Worm (Caenorhabditis elegans): ENCODE data around the gene K04A8.20.

Gene K04A8.20

DNA sequence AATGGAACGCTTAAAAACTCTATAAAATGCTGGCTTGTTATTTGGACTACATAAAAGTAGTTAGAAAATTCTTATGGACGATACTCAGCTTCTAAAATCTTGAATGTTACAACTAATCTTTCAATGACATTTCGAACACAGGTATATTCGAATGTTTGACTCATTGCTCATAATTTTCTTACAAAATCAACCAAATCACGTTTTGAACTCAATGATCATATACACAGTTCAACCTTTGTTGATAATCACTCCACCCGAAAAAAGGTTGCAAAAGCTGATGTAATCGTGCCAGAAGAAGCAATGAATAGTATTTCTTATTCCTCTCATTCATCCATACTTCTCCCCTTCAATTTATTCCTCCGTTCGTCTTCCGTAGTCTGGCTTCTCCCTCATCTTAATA, at the start of gene K04A8.20:
K04A8.20 (plus strand) TSS at position 301 of the 400 bp plus-strand sequence.
- no peak for TF ChIP-seq unc-62 (GFP tag; optimal IDR thresholded peaks at IDR 0.05)

DNA sequence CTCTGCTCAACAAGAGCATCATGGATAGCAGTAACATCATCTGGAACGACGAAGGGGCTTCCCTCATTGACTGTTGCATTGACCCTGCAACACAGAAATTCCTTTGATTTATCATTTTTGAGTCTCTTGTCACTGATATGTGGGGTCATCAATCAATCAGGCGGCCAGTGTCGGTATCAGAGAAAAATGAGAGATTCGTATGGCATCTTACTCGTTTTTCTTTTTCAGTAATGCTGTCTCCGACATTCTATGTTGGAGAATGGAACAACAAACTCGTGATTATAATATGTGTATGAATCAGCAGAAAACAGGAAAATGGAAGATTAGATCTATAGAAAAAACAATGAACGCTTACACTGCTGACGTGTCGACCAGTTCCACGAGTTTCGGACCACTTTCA, 46.1 kb upstream of the K04A8.20 start:
- no peak for TF ChIP-seq unc-62 (GFP tag; optimal IDR thresholded peaks at IDR 0.05)

DNA sequence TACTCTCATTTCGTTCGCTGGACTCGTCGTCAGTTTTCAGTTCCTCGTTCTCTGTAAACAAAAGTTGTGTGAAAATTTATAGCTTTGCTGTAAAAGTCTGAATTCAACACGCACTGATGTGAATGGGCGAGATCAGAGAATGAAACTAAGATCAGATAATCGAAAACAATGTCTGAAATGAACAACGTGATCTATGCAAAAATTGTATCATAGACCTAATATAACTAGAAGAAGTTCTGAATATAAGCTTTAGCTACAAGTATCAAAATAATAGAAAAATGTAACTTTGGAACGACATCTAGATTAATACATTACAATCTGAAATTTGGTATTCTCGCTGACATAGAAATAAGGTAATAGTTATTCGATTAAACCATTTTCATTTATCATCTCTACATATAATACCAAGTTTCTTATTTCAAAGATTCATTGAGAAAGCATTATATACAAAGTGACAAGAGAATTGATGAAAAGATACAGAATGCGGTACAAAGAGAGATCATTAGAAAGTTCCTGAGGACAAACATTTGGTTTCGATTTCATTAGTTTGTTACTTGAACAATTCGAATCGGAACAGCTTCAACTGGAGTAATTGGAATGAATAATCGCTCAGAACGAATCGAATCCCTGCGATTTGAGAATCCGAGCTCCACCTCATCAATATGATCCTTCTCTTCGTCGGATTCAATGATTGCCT, 45.0 kb upstream of the K04A8.20 start, which contains the start of gene moc-2:
moc-2 (minus strand) TSS at position 51 of the 697 bp plus-strand sequence.
- TF ChIP-seq unc-62 (GFP tag; optimal IDR thresholded peaks at IDR 0.05), result no peak

DNA sequence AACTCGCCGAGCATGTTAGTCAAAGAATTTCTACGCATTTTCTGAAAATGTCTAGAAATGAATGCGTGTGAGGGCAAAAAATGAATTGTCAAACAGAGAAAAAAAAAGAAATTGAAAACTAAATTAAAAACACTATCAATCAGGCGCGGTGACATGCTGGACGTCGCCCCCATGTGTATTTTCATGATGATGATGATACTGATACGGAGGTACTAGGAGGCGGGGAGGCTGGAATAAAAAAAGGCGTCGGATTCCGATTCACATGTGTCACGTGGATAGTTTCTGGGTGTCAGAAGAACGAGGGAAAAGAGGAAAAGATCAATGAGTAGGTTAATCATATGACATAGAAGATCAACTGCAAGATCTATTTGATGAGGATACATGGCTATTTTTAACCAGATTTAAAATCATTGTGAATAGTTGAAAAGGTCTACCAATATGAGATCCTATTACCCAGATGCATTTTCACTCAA, 43.9 kb upstream of the K04A8.20 start, which contains the start of gene W01A11.7:
W01A11.7 (minus strand) TSS at position 51 of the 473 bp plus-strand sequence.
- no peak for TF ChIP-seq unc-62 (GFP tag; optimal IDR thresholded peaks at IDR 0.05)

DNA sequence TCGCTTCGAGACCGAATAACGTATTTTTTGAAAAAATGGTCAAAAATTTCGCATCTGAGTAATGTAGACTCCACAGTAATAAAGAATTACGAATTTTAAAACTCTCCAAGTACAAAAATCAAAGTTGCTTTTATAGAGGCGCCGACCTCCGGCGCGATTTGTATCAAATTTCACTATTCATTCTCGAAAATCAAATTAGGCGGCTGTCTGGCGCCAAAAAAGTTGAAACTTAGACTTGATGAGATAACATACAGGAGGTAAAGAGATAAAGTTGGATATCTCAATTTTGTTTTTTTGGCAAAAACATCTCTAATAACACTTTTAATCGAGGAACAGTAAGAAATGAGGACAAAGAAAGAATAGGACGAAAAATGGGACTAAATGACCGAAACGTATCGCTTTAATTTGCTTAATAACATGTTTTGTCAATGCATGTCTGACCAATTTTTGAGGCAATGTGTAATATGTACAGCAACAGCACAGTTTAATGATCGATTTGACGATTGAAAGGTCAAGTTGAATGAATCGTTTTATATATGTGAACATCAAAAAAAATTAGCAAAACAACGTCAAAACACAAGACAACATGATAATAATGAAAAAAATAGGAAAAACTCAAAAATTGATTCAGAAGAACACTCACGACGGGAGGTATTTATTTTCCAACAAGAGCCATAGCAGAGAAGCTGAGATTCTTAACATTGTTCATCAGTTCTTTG, 42.9 kb upstream of the K04A8.20 start:
- no peak for TF ChIP-seq unc-62 (GFP tag; optimal IDR thresholded peaks at IDR 0.05)

DNA sequence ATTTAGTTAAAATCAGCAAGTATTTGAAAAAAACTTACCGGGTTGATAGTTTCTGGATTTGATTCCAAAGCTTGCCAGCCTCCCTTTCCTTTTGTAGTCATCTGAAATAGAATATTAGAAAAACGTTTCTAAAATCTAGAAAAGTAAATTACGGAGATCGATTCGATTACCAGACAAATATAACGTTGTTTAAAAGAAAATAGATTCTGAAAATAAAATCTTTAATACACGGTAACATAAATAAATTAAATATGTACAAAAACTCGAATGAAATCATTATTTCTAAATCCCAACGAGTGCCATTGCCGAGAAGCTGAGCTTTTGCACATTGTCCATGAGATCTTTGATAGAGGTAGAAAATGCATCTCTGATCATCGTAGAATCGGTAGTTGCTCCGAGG, 40.5 kb upstream of the K04A8.20 start, which contains the start of gene ubh-3:
ubh-3 (minus strand) TSS at position 101 of the 400 bp plus-strand sequence.
- no peak for TF ChIP-seq unc-62 (GFP tag; optimal IDR thresholded peaks at IDR 0.05)

DNA sequence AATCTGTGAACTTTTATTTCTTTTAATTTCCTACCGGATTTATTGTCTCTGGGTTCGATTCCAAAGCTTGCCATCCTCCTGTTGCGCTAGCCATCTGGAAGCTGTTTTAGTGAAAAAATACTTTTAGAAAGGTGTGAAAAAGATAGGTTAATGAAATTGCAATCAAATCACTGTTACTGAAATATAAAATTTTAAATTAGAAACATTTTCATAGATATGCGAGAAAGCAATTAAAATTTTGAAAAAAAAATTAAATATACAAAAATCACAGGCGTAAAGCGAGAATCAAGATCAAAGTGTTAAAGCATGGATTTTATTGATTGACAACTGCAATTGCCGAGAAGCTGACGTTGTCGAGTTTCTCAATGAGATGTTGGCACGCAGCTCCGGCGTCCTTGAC, 39.5 kb upstream of the K04A8.20 start, which contains the start of gene ubh-2:
ubh-2 (minus strand) TSS at position 101 of the 400 bp plus-strand sequence.
- no peak for TF ChIP-seq unc-62 (GFP tag; optimal IDR thresholded peaks at IDR 0.05)

DNA sequence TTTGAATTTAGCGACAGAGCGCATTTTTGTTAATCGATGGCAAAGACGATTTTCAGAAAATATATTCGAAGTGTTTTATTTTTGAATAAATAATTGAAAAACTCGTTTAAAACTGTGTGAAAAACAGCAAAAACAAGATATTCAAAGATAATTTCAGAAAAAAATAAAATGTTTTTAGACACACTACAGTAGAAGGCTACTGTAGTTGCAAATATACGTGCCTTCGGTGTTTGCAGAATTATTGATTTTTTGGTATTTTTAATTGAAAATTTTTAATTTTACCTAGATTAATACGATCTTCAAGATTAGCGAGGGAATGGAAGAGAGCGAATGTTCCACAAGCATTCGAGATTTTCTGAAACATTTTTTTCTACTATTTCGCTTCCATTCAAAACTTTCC, 38.6 kb upstream of the K04A8.20 start:
- TF ChIP-seq unc-62 (GFP tag; optimal IDR thresholded peaks at IDR 0.05), result no peak

DNA sequence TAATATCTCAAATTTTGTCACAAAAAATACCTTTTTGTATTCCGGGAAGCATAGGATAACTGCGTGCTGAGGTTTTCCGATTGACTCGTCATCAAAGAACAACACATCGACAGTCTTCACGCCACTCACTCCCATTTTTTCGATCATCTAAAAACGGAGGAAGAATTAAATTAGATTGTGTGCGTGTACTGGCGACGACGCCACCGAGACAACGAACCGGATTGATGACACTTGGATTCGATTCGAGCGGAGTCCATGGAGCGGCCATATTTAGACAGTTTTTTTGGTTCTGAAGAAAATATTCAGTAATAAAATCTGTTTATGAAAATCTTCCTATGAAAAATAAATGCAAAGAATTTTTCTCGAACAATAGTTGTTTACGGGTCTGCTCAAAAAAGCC, 38.1 kb upstream of the K04A8.20 start, which contains the start of gene ubh-1:
ubh-1 (minus strand) TSS at position 289 of the 400 bp plus-strand sequence.
- no peak for TF ChIP-seq unc-62 (GFP tag; optimal IDR thresholded peaks at IDR 0.05)

DNA sequence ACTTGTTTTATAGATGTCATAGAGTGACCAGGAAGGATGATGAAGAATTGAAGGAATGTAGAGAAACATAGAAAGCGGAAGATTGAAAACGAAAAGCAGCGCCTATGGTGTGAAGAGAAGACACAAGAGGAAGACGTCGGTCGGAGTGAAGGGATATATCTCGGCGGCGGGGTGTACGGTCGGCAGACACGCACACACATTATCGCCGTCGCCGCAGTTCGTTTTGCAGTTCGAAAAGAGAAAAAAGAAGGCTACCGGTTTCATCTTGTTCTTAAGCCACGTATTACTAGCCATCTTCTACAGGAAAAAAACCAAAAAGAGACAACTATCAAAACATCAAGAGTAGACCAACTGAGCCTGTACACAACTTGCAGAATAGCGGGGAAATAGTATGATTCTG, 35.9 kb upstream of the K04A8.20 start:
- TF ChIP-seq unc-62 (GFP tag; optimal IDR thresholded peaks at IDR 0.05), result no peak

DNA sequence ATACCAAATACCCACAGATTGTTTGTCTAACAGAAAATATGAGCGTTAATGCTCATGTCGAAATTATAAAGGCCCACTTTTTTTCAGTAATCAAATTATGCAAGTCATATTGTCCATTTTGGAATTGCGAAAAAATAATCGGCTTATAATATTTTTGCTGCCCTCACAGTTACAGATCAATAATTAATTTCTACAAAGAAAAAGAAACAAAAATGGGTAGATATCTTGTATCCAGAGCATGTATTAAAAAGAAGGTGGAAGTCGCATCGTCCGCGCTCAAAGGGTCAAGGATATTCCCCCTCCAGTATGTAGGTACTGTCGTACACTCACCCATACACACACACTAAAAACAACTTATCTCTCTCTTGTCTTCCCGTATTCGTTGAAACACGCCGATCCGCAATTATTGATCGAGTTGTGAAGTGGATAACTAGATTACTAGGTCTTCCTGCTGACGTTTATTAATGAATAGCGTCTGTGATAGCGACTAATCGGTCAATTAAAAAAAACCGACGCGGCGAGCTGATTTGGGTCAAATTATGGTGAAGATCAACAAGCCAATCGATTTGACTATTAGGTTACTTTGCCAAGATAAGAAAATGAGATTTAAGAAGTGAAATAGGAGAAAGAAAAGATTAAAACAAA, 35.3 kb upstream of the K04A8.20 start:
- no peak for TF ChIP-seq unc-62 (GFP tag; optimal IDR thresholded peaks at IDR 0.05)

DNA sequence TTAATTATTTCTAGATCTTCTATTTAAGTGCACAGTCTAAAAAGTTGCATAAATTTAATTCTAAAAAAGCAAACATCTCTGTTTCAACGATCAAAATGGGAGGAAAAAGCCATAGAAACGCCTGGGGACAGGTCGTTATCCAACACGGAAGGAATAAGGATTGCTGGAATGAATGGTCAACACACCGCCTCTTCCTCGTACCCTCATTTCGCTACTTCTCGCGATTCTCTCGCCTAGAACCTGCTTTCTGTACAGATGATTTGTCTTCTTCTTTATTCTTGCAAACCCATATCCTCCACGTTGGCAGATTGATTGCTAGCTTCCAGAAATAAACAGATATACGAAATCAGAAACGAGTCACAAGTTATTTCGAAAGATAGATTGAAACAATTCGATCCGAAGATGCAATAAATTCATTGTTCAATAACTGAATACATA, 34.3 kb upstream of the K04A8.20 start, which contains the start of gene dpy-11:
dpy-11 (minus strand) TSS at position 354 of the 438 bp plus-strand sequence.
- no peak for TF ChIP-seq unc-62 (GFP tag; optimal IDR thresholded peaks at IDR 0.05)

DNA sequence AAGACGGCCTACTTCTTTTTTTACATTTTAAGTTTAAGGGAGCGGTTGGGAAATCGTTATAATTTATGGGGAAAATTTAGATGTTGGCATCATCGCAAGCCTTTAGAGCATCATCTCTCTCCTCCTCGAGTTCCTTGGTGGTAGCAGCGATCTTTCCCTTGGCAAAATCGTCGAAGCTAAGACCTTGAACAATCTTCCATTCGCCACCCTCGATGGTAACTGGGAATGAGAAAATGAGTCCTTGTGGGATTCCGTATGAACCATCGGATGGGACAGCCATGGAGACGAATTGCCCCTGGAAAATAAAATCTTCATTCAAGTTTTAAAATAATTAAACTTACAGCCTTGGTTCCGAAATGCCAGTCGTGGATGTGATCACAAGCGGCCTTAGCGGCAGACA, 33.9 kb upstream of the K04A8.20 start:
- TF ChIP-seq unc-62 (GFP tag; optimal IDR thresholded peaks at IDR 0.05), result no peak

DNA sequence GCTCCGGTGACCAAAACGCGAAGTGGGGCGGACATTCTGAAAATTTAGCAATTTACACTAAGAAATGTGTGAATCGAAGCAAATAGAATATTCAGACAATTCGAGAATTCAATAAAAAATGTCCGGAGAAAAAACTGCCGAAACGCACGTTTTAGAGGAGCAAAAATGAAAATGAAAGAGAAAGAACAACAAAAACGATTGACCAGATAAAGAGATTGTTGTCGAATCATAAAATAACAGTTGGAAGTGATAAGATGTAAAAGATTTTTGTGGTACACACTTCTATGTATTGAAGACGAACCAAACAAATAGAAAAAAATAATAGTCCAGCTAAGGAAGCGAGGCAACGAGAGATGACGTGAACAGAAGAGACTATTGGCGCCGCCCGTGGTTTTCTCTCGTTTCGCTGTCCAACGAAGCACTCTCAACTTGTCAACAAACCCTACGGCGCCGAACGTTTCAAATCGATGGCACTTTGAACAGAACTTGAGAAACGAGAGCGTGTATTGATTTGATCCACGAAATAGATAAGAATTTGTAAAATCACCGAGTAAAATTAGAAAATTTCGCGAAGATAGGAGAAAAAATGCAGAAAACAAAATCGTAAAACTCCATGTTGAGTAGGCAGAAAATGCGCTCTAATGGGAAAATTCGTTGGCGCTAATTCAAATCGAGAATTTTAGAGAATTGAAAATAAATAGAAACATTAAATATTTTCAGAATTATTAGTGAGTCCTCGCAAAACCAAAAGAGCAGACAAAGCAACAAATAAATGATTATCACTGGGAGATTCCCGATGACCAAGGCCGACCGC, 32.5 kb upstream of the K04A8.20 start, which contains the start of gene mdh-1:
mdh-1 (minus strand) TSS at position 36 of the 814 bp plus-strand sequence.
- TF ChIP-seq unc-62 (GFP tag; optimal IDR thresholded peaks at IDR 0.05), result no peak
